Worm (Caenorhabditis elegans) whole organism, L1 larva: ENCODE data around the gene catp-8.

ENCODE experiments used
- C04F5.9 ChIP-seq: sonication (generic microtip); optimal IDR thresholded peaks from 2 replicates; lab custom pipeline; 2016; ENCODE audit warnings: missing genetic modification characterization, missing compliant biosample characterization
- C16A3.4 ChIP-seq: fragments of 150-350 bp; optimal IDR thresholded peaks from 2 replicates; lab custom pipeline; 2014; ENCODE audit warnings: missing biosample characterization, missing genetic modification characterization
- C34B4.2 ChIP-seq: sonication (generic microtip); optimal IDR thresholded peaks from 2 replicates; lab custom pipeline; 2017; ENCODE audit warnings: mild to moderate bottlenecking, missing genetic modification characterization, missing compliant biosample characterization
- aha-1 ChIP-seq: fragments of 150-350 bp; optimal IDR thresholded peaks from 2 replicates; lab custom pipeline; 2014; ENCODE audit warnings: missing biosample characterization, missing genetic modification characterization
- alr-1 ChIP-seq: fragments of 200-800 bp; sonication (Bioruptor generic); optimal IDR thresholded peaks from 2 replicates; lab custom pipeline; 2018; ENCODE audit warnings: borderline replicate concordance, mild to moderate bottlenecking, missing genetic modification characterization, missing compliant biosample characterization
- ama-1 ChIP-seq: fragments of 150-350 bp; optimal IDR thresholded peaks from 2 replicates; lab custom pipeline; 2014
- blmp-1 ChIP-seq: fragments of 150-350 bp; optimal IDR thresholded peaks from 2 replicates; lab custom pipeline; 2014; ENCODE audit warnings: missing biosample characterization, missing genetic modification characterization
- ceh-63 ChIP-seq: fragments of 200-800 bp; sonication (Bioruptor generic); optimal IDR thresholded peaks from 2 replicates; lab custom pipeline; 2018; ENCODE audit warnings: mild to moderate bottlenecking, missing genetic modification characterization, missing compliant biosample characterization
- dsc-1 ChIP-seq: sonication (generic microtip); optimal IDR thresholded peaks from 2 replicates; lab custom pipeline; 2016; ENCODE audit warnings: mild to moderate bottlenecking, missing genetic modification characterization, missing compliant biosample characterization
- egl-13 ChIP-seq: sonication (generic microtip); optimal IDR thresholded peaks from 2 replicates; lab custom pipeline; 2016; ENCODE audit warnings: missing genotype, missing genetic modification reagents, missing genetic modification characterization, missing compliant biosample characterization
- elt-3 ChIP-seq, 6 experiments: fragments of 150-350 bp in 1 of 6; sonication (generic microtip); optimal IDR thresholded peaks; 2 replicates each; lab custom pipeline; 2017 to 2018; ENCODE audit warnings: missing biosample characterization in 6 of 6, missing genetic modification characterization in 6 of 6, inconsistent platforms in 1 of 6
- ets-5 ChIP-seq: fragments of 200-800 bp; sonication (Bioruptor generic); IDR thresholded peaks from 2 replicates; pipeline ENCODE4 v1.3.6; 2022; ENCODE audit warnings: missing genetic modification characterization, missing compliant biosample characterization
- irx-1 ChIP-seq: sonication (generic microtip); optimal IDR thresholded peaks from 2 replicates; lab custom pipeline; 2016; ENCODE audit warnings: missing genetic modification characterization, missing compliant biosample characterization
- jun-1 ChIP-seq: fragments of 150-350 bp; optimal IDR thresholded peaks from 2 replicates; lab custom pipeline; 2014; ENCODE audit warnings: missing biosample characterization, missing genetic modification reagents, missing genetic modification characterization
- lin-14 ChIP-seq: fragments of 200-800 bp; sonication (Bioruptor generic); optimal IDR thresholded peaks from 2 replicates; lab custom pipeline; 2018; ENCODE audit warnings: mild to moderate bottlenecking, missing genetic modification characterization, moderate library complexity, missing compliant biosample characterization
- lin-35 ChIP-seq, 2 experiments: fragments of 150-350 bp; optimal IDR thresholded peaks; 2 replicates each; lab custom pipeline; 2014; ENCODE audit warnings: missing biosample characterization in 2 of 2, missing genetic modification characterization in 2 of 2, missing genetic modification reagents in 2 of 2
- lin-39 ChIP-seq: fragments of 150-350 bp; optimal IDR thresholded peaks from 2 replicates; lab custom pipeline; 2014; ENCODE audit warnings: missing biosample characterization, missing genetic modification reagents, missing genetic modification characterization
- mdl-1 ChIP-seq, 2 experiments: fragments of 150-350 bp; optimal IDR thresholded peaks; 2 replicates each; lab custom pipeline; 2014 to 2017; ENCODE audit warnings: missing biosample characterization in 2 of 2, missing genetic modification characterization in 2 of 2, inconsistent platforms in 1 of 2
- mep-1 ChIP-seq: fragments of 150-350 bp; optimal IDR thresholded peaks from 2 replicates; lab custom pipeline; 2014; ENCODE audit warnings: missing biosample characterization, missing genetic modification characterization
- nhr-11 ChIP-seq: fragments of 150-350 bp; optimal IDR thresholded peaks from 2 replicates; lab custom pipeline; 2014; ENCODE audit warnings: missing biosample characterization, missing genetic modification characterization
- nhr-12 ChIP-seq: sonication (generic microtip); optimal IDR thresholded peaks from 2 replicates; lab custom pipeline; 2017; ENCODE audit warnings: missing biosample characterization, missing genetic modification characterization
- nhr-19 ChIP-seq: fragments of 200-800 bp; sonication (Bioruptor generic); conservative IDR thresholded peaks from 2 replicates; pipeline ENCODE4 v1.3.6; 2022; ENCODE audit warnings: missing genetic modification characterization, missing compliant biosample characterization
- nhr-20 ChIP-seq: sonication (generic microtip); optimal IDR thresholded peaks from 2 replicates; lab custom pipeline; 2016; ENCODE audit warnings: mild to moderate bottlenecking, missing genetic modification characterization, missing compliant biosample characterization
- nhr-237 ChIP-seq: fragments of 150-350 bp; optimal IDR thresholded peaks from 2 replicates; lab custom pipeline; 2014; ENCODE audit warnings: missing biosample characterization, missing genetic modification characterization
- nhr-28 ChIP-seq: fragments of 150-350 bp; optimal IDR thresholded peaks from 2 replicates; lab custom pipeline; 2014; ENCODE audit warnings: missing biosample characterization, missing genetic modification characterization
- nhr-47 ChIP-seq: sonication (generic microtip); optimal IDR thresholded peaks from 2 replicates; lab custom pipeline; 2016; ENCODE audit warnings: mild to moderate bottlenecking, missing genetic modification characterization, moderate library complexity, missing compliant biosample characterization
- nhr-71 ChIP-seq: sonication (generic microtip); optimal IDR thresholded peaks from 2 replicates; lab custom pipeline; 2016; ENCODE audit warnings: mild to moderate bottlenecking, missing genetic modification characterization, moderate library complexity, missing compliant biosample characterization
- nhr-76 ChIP-seq: sonication (generic microtip); optimal IDR thresholded peaks from 2 replicates; lab custom pipeline; 2017; ENCODE audit warnings: missing biosample characterization, missing genetic modification characterization
- nhr-77 ChIP-seq: fragments of 150-350 bp; optimal IDR thresholded peaks from 2 replicates; lab custom pipeline; 2014; ENCODE audit warnings: missing biosample characterization, missing genetic modification characterization
- nhr-85 ChIP-seq: sonication (generic microtip); peaks from one replicate; lab custom pipeline; 2016; ENCODE audit warnings: missing genetic modification characterization, inconsistent platforms, missing compliant biosample characterization
- nhr-90 ChIP-seq: sonication (generic microtip); optimal IDR thresholded peaks from 2 replicates; lab custom pipeline; 2016; ENCODE audit warnings: mild to moderate bottlenecking, missing genetic modification characterization, missing compliant biosample characterization; ENCODE audit not compliant: poor library complexity
- pax-3 ChIP-seq: fragments of 200-800 bp; sonication (Bioruptor generic); optimal IDR thresholded peaks from 2 replicates; lab custom pipeline; 2018; ENCODE audit warnings: mild to moderate bottlenecking, missing genetic modification characterization, moderate library complexity, missing compliant biosample characterization
- rnt-1 ChIP-seq: sonication (generic microtip); optimal IDR thresholded peaks from 2 replicates; lab custom pipeline; 2016; ENCODE audit warnings: mild to moderate bottlenecking, missing genetic modification characterization, moderate library complexity, missing compliant biosample characterization
- snu-23 ChIP-seq: sonication (generic microtip); optimal IDR thresholded peaks from 2 replicates; lab custom pipeline; 2016; ENCODE audit warnings: missing genetic modification characterization, missing compliant biosample characterization
- sox-4 ChIP-seq: sonication (generic microtip); optimal IDR thresholded peaks from 2 replicates; lab custom pipeline; 2016; ENCODE audit warnings: missing genetic modification characterization, missing compliant biosample characterization
- sup-37 ChIP-seq: fragments of 200-800 bp; sonication (Bioruptor generic); optimal IDR thresholded peaks from 2 replicates; lab custom pipeline; 2018; ENCODE audit warnings: mild to moderate bottlenecking, missing genetic modification characterization, missing compliant biosample characterization
- tbx-2 ChIP-seq: sonication (generic microtip); optimal IDR thresholded peaks from 2 replicates; lab custom pipeline; 2016; ENCODE audit warnings: missing genetic modification characterization, missing compliant biosample characterization
- unc-130 ChIP-seq: fragments of 150-350 bp; optimal IDR thresholded peaks from 2 replicates; lab custom pipeline; 2017; ENCODE audit warnings: missing biosample characterization, missing genetic modification characterization, inconsistent platforms
- unc-30 ChIP-seq: sonication (generic microtip); optimal IDR thresholded peaks from 2 replicates; lab custom pipeline; 2017; ENCODE audit warnings: missing biosample characterization, missing genetic modification characterization
- unc-86 ChIP-seq: sonication (generic microtip); optimal IDR thresholded peaks from 2 replicates; lab custom pipeline; 2016; ENCODE audit warnings: missing genetic modification characterization, missing compliant biosample characterization
- zag-1 ChIP-seq: fragments of 150-350 bp; optimal IDR thresholded peaks from 2 replicates; lab custom pipeline; 2014; ENCODE audit warnings: missing biosample characterization, missing genetic modification characterization
- zip-4 ChIP-seq: fragments of 200-800 bp; sonication (Bioruptor generic); optimal IDR thresholded peaks from 2 replicates; lab custom pipeline; 2018; ENCODE audit warnings: mild to moderate bottlenecking, missing genetic modification characterization, moderate library complexity, missing compliant biosample characterization
- ztf-11 ChIP-seq, 2 experiments: sonication (generic microtip); optimal IDR thresholded peaks; 2 replicates each; lab custom pipeline; 2016 to 2017; ENCODE audit warnings: missing genetic modification characterization in 2 of 2, missing biosample characterization in 1 of 2, missing compliant biosample characterization in 1 of 2
- ztf-4 ChIP-seq: fragments of 150-350 bp; optimal IDR thresholded peaks from 2 replicates; lab custom pipeline; 2014; ENCODE audit warnings: missing biosample characterization, missing genetic modification characterization

Gene catp-8

ce11 chrIV:11504416-11504815 is 25.4 kb upstream of the catp-8 start, which contains the start of gene twk-25:
twk-25 (plus strand) TSS chrIV:11504716.
- TF ChIP-seq ets-5 (GFP tag; lab: Robert Waterston, UW) = no peak
- no peak for TF ChIP-seq rnt-1 (tag; lab: Kevin White, UChicago)
- TF ChIP-seq alr-1 (tag; lab: Kevin White, UChicago) = no peak
- no peak for TF ChIP-seq ceh-63 (GFP tag; lab: Kevin White, UChicago)
- no peak for TF ChIP-seq egl-13 (tag; lab: Kevin White, UChicago)
- no peak for TF ChIP-seq blmp-1 (tag; lab: Kevin White, UChicago)
- no peak for TF ChIP-seq nhr-11 (tag; lab: Kevin White, UChicago)
- TF ChIP-seq nhr-12 = no peak
- no peak for TF ChIP-seq irx-1 (tag; lab: Kevin White, UChicago)
- no peak for TF ChIP-seq elt-3 (tag; optimal IDR thresholded peaks at IDR 0.05; lab: Kevin White, UChicago)

DNA sequence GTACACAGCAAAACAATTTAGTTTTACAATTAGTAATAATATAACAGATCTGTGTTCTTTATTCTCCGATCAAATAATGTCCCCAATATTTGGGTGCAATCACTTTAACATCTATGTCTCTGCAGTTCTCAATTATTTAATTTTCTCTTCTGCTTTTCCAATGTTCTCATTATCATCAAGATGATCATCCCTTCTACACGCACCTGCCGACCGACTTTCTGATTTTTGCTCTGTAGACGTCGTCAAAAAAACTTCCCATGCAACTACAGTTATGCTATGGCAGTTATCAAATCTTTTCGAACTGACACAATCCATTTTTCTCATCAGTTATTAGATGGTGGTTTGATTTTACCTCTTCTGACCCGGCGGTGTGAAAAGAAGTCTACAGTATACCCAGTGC is 24.6 kb upstream of the catp-8 start:
- TF ChIP-seq sox-4 (tag; lab: Kevin White, UChicago) = no peak
- TF ChIP-seq snu-23 (GFP tag; lab: Kevin White, UChicago) = peak; percentile 21
- peak; percentile 24 for TF ChIP-seq unc-130 (tag; lab: Kevin White, UChicago)
- TF ChIP-seq lin-39 (tag; lab: Kevin White, UChicago) = no peak
- peak in 2 of 6 experiments; percentile 10 to 16 for TF ChIP-seq elt-3 (tag; optimal IDR thresholded peaks at IDR 0.05; lab: Kevin White, UChicago)
- TF ChIP-seq C16A3.4 (tag; lab: Kevin White, UChicago) = no peak
- peak; percentile 34 for TF ChIP-seq blmp-1 (tag; lab: Kevin White, UChicago)
- peak; percentile 8 for TF ChIP-seq nhr-90 (tag; lab: Kevin White, UChicago)
- TF ChIP-seq lin-35 (GFP tag; optimal IDR thresholded peaks at IDR 0.05; lab: Kevin White, UChicago) = no peak
- TF ChIP-seq aha-1 = no peak
- no peak for TF ChIP-seq zag-1 (tag; lab: Kevin White, UChicago)
- no peak for TF ChIP-seq ama-1
- TF ChIP-seq nhr-19 (GFP tag; lab: Robert Waterston, UW) = 0 out of 2 replicates have a peak, but pooled peaks have one; percentile 3
- TF ChIP-seq zip-4 (GFP tag; lab: Kevin White, UChicago) = no peak
- TF ChIP-seq lin-14 = peak; percentile 17
- peak; percentile 40 for TF ChIP-seq nhr-20
- no peak for TF ChIP-seq nhr-76 (tag; lab: Kevin White, UChicago)
- TF ChIP-seq C04F5.9 (tag; lab: Kevin White, UChicago) = no peak
- TF ChIP-seq dsc-1 (tag; lab: Kevin White, UChicago) = no peak
- no peak for TF ChIP-seq ztf-4
- TF ChIP-seq C34B4.2 (tag; lab: Kevin White, UChicago) = no peak
- TF ChIP-seq tbx-2 = peak; percentile 5
- TF ChIP-seq nhr-71 (tag; lab: Kevin White, UChicago) = peak; percentile 25
- TF ChIP-seq unc-86 (tag; lab: Kevin White, UChicago) = no peak
- peak; percentile 75 for TF ChIP-seq nhr-85 (tag; lab: Kevin White, UChicago)

DNA sequence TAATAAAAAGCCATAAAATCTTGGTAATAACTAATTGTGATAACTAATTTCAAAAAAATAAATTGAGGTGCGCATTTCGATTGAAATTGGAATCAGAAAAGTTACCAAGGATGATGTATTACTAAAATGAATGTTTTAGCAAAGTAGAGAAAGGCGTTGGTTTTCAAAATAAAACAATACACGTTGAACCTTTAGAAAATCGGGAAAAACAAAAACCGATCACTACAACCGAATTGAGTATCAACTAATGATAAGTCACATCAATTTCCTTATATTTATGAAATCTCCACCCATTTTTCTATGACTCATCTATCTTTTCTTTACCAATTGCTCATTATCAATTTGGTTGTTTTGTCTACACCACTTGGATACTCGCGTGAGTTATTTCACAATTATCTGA is 21.4 kb upstream of the catp-8 start, which contains the start of gene H21P03.10:
TSS of gene H21P03.10 (plus strand) at position 301 of the 400 bp plus-strand sequence.
- TF ChIP-seq mdl-1 (tag; optimal IDR thresholded peaks at IDR 0.05; lab: Kevin White, UChicago) (no peak), nhr-85 (tag; lab: Kevin White, UChicago) (no peak), egl-13 (tag; lab: Kevin White, UChicago) (no peak), zip-4 (GFP tag; lab: Kevin White, UChicago) (no peak), nhr-77 (no peak), pax-3 (no peak), ztf-11 (tag; optimal IDR thresholded peaks at IDR 0.05; lab: Kevin White, UChicago) (no peak), jun-1 (tag; lab: Kevin White, UChicago) (no peak), nhr-237 (tag; lab: Kevin White, UChicago) (no peak), unc-30 (tag; lab: Kevin White, UChicago) (no peak), sup-37 (GFP tag; lab: Kevin White, UChicago) (no peak), nhr-28 (tag; lab: Kevin White, UChicago) (no peak), elt-3 (tag; optimal IDR thresholded peaks at IDR 0.05; lab: Kevin White, UChicago) (no peak), nhr-47 (tag; lab: Kevin White, UChicago) (no peak), mep-1 (no peak), alr-1 (tag; lab: Kevin White, UChicago) (no peak), rnt-1 (tag; lab: Kevin White, UChicago) (no peak)
